Fruit fly (Drosophila melanogaster): ENCODE measurements around the gene Rpp14a.

dm6 chr3R:30101389-30101935 lies 44.8 kb downstream of the Rpp14a start:
- TF ChIP-seq CG32121 (GFP tag; IDR thresholded peaks at IDR 0.05) (peak; percentile 36; the same call in 1 of the 2 replicates), CG4496 (GFP tag; IDR thresholded peaks at IDR 0.05) (peak; percentile 72), CG8159 (tag; optimal IDR thresholded peaks at IDR 0.05) (peak; percentile 39)

Measured in whole organism, pupa.